Fruit fly (Drosophila melanogaster): Measurements from ENCODE around the gene exd.

- TF ChIP-seq ttk (optimal IDR thresholded peaks at IDR 0.05) = no peak
- TF ChIP-seq psq (optimal IDR thresholded peaks at IDR 0.05) = no peak
- no peak for TF ChIP-seq h (optimal IDR thresholded peaks at IDR 0.05)
- no peak for TF ChIP-seq insv (optimal IDR thresholded peaks at IDR 0.05)
- TF ChIP-seq Sin3A (optimal IDR thresholded peaks at IDR 0.05) = no peak
- no peak for TF ChIP-seq Myc (optimal IDR thresholded peaks at IDR 0.05)
Observed at dm6 chrX:15950056-15950455, 42.2 kb upstream of the exd start.
